Fruit fly (Drosophila melanogaster) whole organism, embryonic: ENCODE measurements around the gene Osbp.

Experiments
- Ada2b ChIP-seq: fragments of 200-800 bp; sonication (Bioruptor generic); IDR thresholded peaks from 2 replicates; pipeline ENCODE4 v1.3.6; 2022; ENCODE audit warnings: missing biosample characterization, missing genetic modification characterization
- Asciz ChIP-seq: fragments of 200-800 bp; sonication (Bioruptor generic); optimal IDR thresholded peaks from 2 replicates; lab custom pipeline; 2017; ENCODE audit warnings: missing biosample characterization, mild to moderate bottlenecking, missing genetic modification characterization, missing genetic modification reagents
- CG1024 ChIP-seq: fragments of 200-800 bp; sonication (Bioruptor generic); IDR thresholded peaks from 2 replicates; pipeline ENCODE4 v1.3.6; 2022; ENCODE audit warnings: missing biosample characterization, missing genetic modification characterization
- CG12219 ChIP-seq: fragments of 200-800 bp; sonication (Bioruptor generic); optimal IDR thresholded peaks from 3 replicates; lab custom pipeline; 2018; ENCODE audit warnings: missing biosample characterization, mild to moderate bottlenecking, missing genetic modification characterization
- CG13296 ChIP-seq: fragments of 200-800 bp; sonication (Bioruptor generic); optimal IDR thresholded peaks from 3 replicates; lab custom pipeline; 2018; ENCODE audit warnings: missing biosample characterization, mild to moderate bottlenecking, missing genetic modification characterization
- CG1602 ChIP-seq: fragments of 200-800 bp; sonication (Bioruptor generic); optimal IDR thresholded peaks from 3 replicates; lab custom pipeline; 2016; ENCODE audit warnings: missing biosample characterization, missing genetic modification characterization
- CG17568 ChIP-seq: fragments of 200-800 bp; sonication (Bioruptor generic); optimal IDR thresholded peaks from 2 replicates; lab custom pipeline; 2018; ENCODE audit warnings: missing biosample characterization, mild to moderate bottlenecking, missing genetic modification characterization, moderate library complexity
- CG18262 ChIP-seq: fragments of 200-800 bp; optimal IDR thresholded peaks from 3 replicates; lab custom pipeline; 2019; ENCODE audit warnings: missing biosample characterization, mild to moderate bottlenecking, missing genetic modification characterization, moderate library complexity
- CG18476 ChIP-seq: fragments of 200-800 bp; sonication (Bioruptor generic); optimal IDR thresholded peaks from 2 replicates; lab custom pipeline; 2016; ENCODE audit warnings: missing biosample characterization, mild to moderate bottlenecking, missing genetic modification characterization
- CG31224 ChIP-seq: fragments of 200-800 bp; sonication (Bioruptor generic); IDR thresholded peaks from 2 replicates; pipeline ENCODE4 v1.3.6; 2022; ENCODE audit warnings: missing biosample characterization, missing genetic modification characterization
- CG3163 ChIP-seq: fragments of 200-800 bp; sonication (Bioruptor generic); optimal IDR thresholded peaks from 3 replicates; lab custom pipeline; 2016; ENCODE audit warnings: missing biosample characterization, missing genetic modification characterization
- CG32532 ChIP-seq: fragments of 200-800 bp; sonication (Bioruptor generic); IDR thresholded peaks from 2 replicates; pipeline ENCODE4 v1.3.6; 2022; ENCODE audit warnings: missing biosample characterization, missing genetic modification characterization
- CG3838 ChIP-seq: fragments of 200-800 bp; sonication (Bioruptor generic); optimal IDR thresholded peaks from 3 replicates; lab custom pipeline; 2016; ENCODE audit warnings: missing biosample characterization, missing genetic modification characterization
- CG4404 ChIP-seq: fragments of 200-800 bp; sonication (Bioruptor generic); IDR thresholded peaks from 2 replicates; pipeline ENCODE4 v1.3.6; 2022; ENCODE audit warnings: missing biosample characterization, missing genetic modification characterization
- CG6254 ChIP-seq: fragments of 200-800 bp; sonication (Bioruptor generic); optimal IDR thresholded peaks from 3 replicates; lab custom pipeline; 2017; ENCODE audit warnings: mild to moderate bottlenecking, missing biosample characterization, missing genetic modification reagents, missing genetic modification characterization
- CG6272 ChIP-seq: fragments of 200-800 bp; sonication (Bioruptor generic); IDR thresholded peaks from 2 replicates; pipeline ENCODE4 v1.3.6; 2022; ENCODE audit warnings: missing biosample characterization, missing genetic modification characterization
- CG6854 ChIP-seq: fragments of 200-800 bp; sonication (Bioruptor generic); optimal IDR thresholded peaks from 3 replicates; lab custom pipeline; 2017; ENCODE audit warnings: missing biosample characterization, mild to moderate bottlenecking, missing genetic modification characterization
- CG8388 ChIP-seq: fragments of 200-800 bp; sonication (Bioruptor generic); optimal IDR thresholded peaks from 2 replicates; lab custom pipeline; 2019; ENCODE audit warnings: missing biosample characterization, mild to moderate bottlenecking, missing genetic modification characterization, moderate library complexity
- Dfd ChIP-seq, 2 experiments: fragments of >200 bp; optimal IDR thresholded peaks; 2 replicates each; lab custom pipeline; 2017; ENCODE audit warnings: missing biosample characterization in 2 of 2, missing genetic modification characterization in 2 of 2
- Eip74EF ChIP-seq, 2 experiments: fragments of 200-800 bp in 1 of 2; fragments of >200 bp in 1 of 2; sonication (Bioruptor generic) in 1 of 2; optimal IDR thresholded peaks; 2 replicates each; lab custom pipeline; 2017 to 2019; ENCODE audit warnings: missing biosample characterization in 2 of 2, missing genetic modification characterization in 2 of 2, mild to moderate bottlenecking in 1 of 2, moderate library complexity in 1 of 2
- Fer1 ChIP-seq: fragments of 200-800 bp; sonication (Bioruptor generic); optimal IDR thresholded peaks from 2 replicates; lab custom pipeline; 2017; ENCODE audit warnings: missing biosample characterization, mild to moderate bottlenecking, missing genetic modification characterization
- HLH4C ChIP-seq: fragments of 200-800 bp; sonication (Bioruptor generic); IDR thresholded peaks from 3 replicates; pipeline ENCODE4 v1.3.6; 2022; ENCODE audit warnings: missing biosample characterization, missing genetic modification characterization; ENCODE audit not compliant: partially characterized antibody
- MESR4 ChIP-seq: fragments of 200-800 bp; sonication (Bioruptor generic); optimal IDR thresholded peaks from 2 replicates; lab custom pipeline; 2018; ENCODE audit warnings: missing biosample characterization, mild to moderate bottlenecking, missing genetic modification characterization, moderate library complexity
- Nf-YB ChIP-seq: fragments of 200-800 bp; sonication (Bioruptor generic); optimal IDR thresholded peaks from 3 replicates; lab custom pipeline; 2019; ENCODE audit warnings: missing biosample characterization, mild to moderate bottlenecking, missing genetic modification characterization, moderate library complexity
- Xbp1 ChIP-seq: fragments of 200-800 bp; sonication (Bioruptor generic); optimal IDR thresholded peaks from 3 replicates; lab custom pipeline; 2016; ENCODE audit warnings: missing biosample characterization, mild to moderate bottlenecking, missing genetic modification characterization
- cas ChIP-seq: fragments of 200-800 bp; sonication (Bioruptor generic); IDR thresholded peaks from 2 replicates; pipeline ENCODE4 v1.3.6; 2022; ENCODE audit warnings: missing biosample characterization, missing genetic modification characterization
- caup ChIP-seq: fragments of 200-800 bp; sonication (Bioruptor generic); optimal IDR thresholded peaks from 3 replicates; lab custom pipeline; 2017; ENCODE audit warnings: missing biosample characterization, mild to moderate bottlenecking, missing genetic modification characterization, moderate library complexity; ENCODE audit not compliant: severe bottlenecking
- cwo ChIP-seq: fragments of 200-800 bp; sonication (Bioruptor generic); optimal IDR thresholded peaks from 3 replicates; lab custom pipeline; 2017; ENCODE audit warnings: missing biosample characterization, missing genetic modification characterization, mild to moderate bottlenecking, moderate library complexity, missing genetic modification reagents
- dpn ChIP-seq, 2 experiments: fragments of 200-800 bp; sonication (Bioruptor generic); optimal IDR thresholded peaks; 3 replicates each; lab custom pipeline; 2016; ENCODE audit warnings: missing biosample characterization in 2 of 2, missing genetic modification characterization in 2 of 2
- en ChIP-seq: fragments of 200-800 bp; sonication (Bioruptor generic); optimal IDR thresholded peaks from 2 replicates; lab custom pipeline; 2016; ENCODE audit warnings: missing biosample characterization, missing genetic modification characterization
- eve ChIP-seq, 2 experiments: fragments of >200 bp; optimal IDR thresholded peaks; 2 replicates each; lab custom pipeline; 2017; ENCODE audit warnings: missing biosample characterization in 2 of 2, missing genetic modification characterization in 2 of 2
- fd96Cb ChIP-seq: fragments of 200-800 bp; sonication (Bioruptor generic); optimal IDR thresholded peaks from 2 replicates; lab custom pipeline; 2018; ENCODE audit warnings: missing biosample characterization, mild to moderate bottlenecking, missing genetic modification characterization, moderate library complexity
- grau ChIP-seq: fragments of 200-800 bp; optimal IDR thresholded peaks from 3 replicates; lab custom pipeline; 2019; ENCODE audit warnings: missing biosample characterization, mild to moderate bottlenecking, missing genetic modification characterization, moderate library complexity
- gsb-n ChIP-seq: fragments of 200-800 bp; sonication (Bioruptor generic); optimal IDR thresholded peaks from 3 replicates; lab custom pipeline; 2018; ENCODE audit warnings: missing biosample characterization, mild to moderate bottlenecking, missing genetic modification characterization
- inv ChIP-seq: fragments of 200-800 bp; sonication (Bioruptor generic); IDR thresholded peaks from 2 replicates; pipeline ENCODE4 v1.3.6; 2022; ENCODE audit warnings: missing biosample characterization, missing genetic modification characterization; ENCODE audit not compliant: partially characterized antibody
- luna ChIP-seq: fragments of 200-800 bp; sonication (Bioruptor generic); optimal IDR thresholded peaks from 2 replicates; lab custom pipeline; 2016; ENCODE audit warnings: missing biosample characterization, missing genetic modification characterization
- nerfin-2 ChIP-seq: fragments of 200-800 bp; sonication (Bioruptor generic); IDR thresholded peaks from 2 replicates; pipeline ENCODE4 v1.3.6; 2022; ENCODE audit warnings: missing biosample characterization, missing genetic modification characterization; ENCODE audit not compliant: partially characterized antibody
- pb ChIP-seq: fragments of 200-800 bp; sonication (Bioruptor generic); optimal IDR thresholded peaks from 3 replicates; lab custom pipeline; 2016; ENCODE audit warnings: missing biosample characterization, missing genetic modification characterization
- prd ChIP-seq, 3 experiments: fragments of >200 bp in 2 of 3; fragments of 200-800 bp in 1 of 3; sonication (Bioruptor generic) in 1 of 3; optimal IDR thresholded peaks in 2 of 3; IDR thresholded peaks in 1 of 3; 2 replicates in 2 of 3; 3 replicates in 1 of 3; pipeline versions ENCODE4 v1.3.6 to Lab custom; 2017 to 2022; ENCODE audit warnings: missing biosample characterization in 1 of 3, missing genetic modification characterization in 1 of 3
- salm ChIP-seq: fragments of 200-800 bp; sonication (Bioruptor generic); optimal IDR thresholded peaks from 2 replicates; lab custom pipeline; 2018; ENCODE audit warnings: missing biosample characterization, mild to moderate bottlenecking, missing genetic modification characterization
- scrt ChIP-seq: fragments of 200-800 bp; sonication (Bioruptor generic); optimal IDR thresholded peaks from 2 replicates; lab custom pipeline; 2018; ENCODE audit warnings: missing biosample characterization, mild to moderate bottlenecking, missing genetic modification characterization, moderate library complexity
- shn ChIP-seq: fragments of 200-800 bp; sonication (Bioruptor generic); optimal IDR thresholded peaks from 3 replicates; lab custom pipeline; 2016; ENCODE audit warnings: missing biosample characterization, missing genetic modification characterization
- tap ChIP-seq: fragments of 200-800 bp; optimal IDR thresholded peaks from 3 replicates; lab custom pipeline; 2019; ENCODE audit warnings: missing biosample characterization, mild to moderate bottlenecking, missing genetic modification characterization, moderate library complexity
- toy ChIP-seq: fragments of 200-800 bp; sonication (Bioruptor generic); IDR thresholded peaks from 2 replicates; pipeline ENCODE4 v1.3.6; 2022; ENCODE audit warnings: missing biosample characterization, missing genetic modification characterization
- unc-4 ChIP-seq: fragments of 200-800 bp; sonication (Bioruptor generic); IDR thresholded peaks from 2 replicates; pipeline ENCODE4 v1.3.6; 2022; ENCODE audit warnings: missing biosample characterization, missing genetic modification characterization; ENCODE audit not compliant: partially characterized antibody
- wek ChIP-seq: fragments of 200-800 bp; sonication (Bioruptor generic); optimal IDR thresholded peaks from 3 replicates; lab custom pipeline; 2018; ENCODE audit warnings: missing biosample characterization, mild to moderate bottlenecking, missing genetic modification characterization, moderate library complexity

Gene Osbp

DNA sequence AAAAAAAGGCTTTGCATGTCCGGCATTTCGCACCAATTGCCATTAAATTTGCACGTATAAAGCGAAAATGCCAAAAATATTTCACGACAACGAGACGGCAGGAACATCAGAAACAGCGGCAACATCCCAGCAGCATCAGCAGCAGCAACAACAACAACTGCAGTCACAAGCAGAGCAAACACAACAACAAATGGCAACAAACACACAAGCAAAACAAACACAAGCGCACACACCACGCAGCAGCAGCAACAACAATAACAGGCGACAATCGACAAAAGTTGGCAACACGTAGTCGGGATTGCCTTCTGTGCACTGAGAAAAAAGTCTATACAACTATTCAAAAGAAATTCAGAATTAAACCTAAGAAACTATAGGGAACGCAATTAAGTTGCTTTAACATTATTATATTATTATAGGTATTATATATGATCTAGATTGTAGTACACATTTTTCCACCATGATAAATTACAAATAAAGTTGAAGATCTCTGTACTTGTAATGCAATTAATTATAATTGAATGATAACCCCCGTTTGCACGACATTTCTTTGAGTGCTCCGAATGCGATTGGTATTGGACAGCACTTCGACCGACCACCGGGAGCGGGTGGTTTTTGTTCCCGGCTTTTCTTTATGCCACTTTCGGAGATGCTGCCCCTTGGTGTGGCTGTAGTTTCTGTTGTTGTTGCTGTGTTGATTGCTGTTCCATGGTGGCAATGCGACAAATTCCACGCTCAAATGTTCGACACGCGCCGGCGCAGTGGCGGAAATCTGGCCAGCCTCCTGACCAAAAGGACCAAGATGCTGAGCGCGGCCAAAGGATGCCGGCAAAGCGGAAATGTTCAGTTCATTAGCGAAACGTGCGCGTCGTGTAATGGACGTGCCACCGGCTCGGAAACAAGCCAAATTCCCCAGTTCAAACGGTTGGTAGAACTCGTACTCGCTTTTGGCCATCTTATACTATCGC is 45.8 kb upstream of the Osbp start, which contains the start of gene tnc:
Gene tnc (plus strand): TSS at position 848 of the 965 bp plus-strand sequence.
- TF ChIP-seq salm (tag; lab: Kevin White, UChicago) (no peak), MESR4 (no peak), gsb-n (tag; lab: Kevin White, UChicago) (peak; percentile 28), Dfd (GFP tag; optimal IDR thresholded peaks at IDR 0.05; lab: Kevin White, UChicago) (peak in 1 of 2 experiments; percentile 54), CG6272 (no peak), tap (tag; lab: Kevin White, UChicago) (peak; percentile 40), Fer1 (GFP tag; lab: Kevin White, UChicago) (no peak), luna (GFP tag; lab: Kevin White, UChicago) (no peak), CG31224 (GFP tag; lab: Robert Waterston, UW) (no peak), en (GFP tag; lab: Kevin White, UChicago) (no peak), CG1024 (GFP tag; lab: Robert Waterston, UW) (no peak), prd (optimal IDR thresholded peaks at IDR 0.05; lab: Kevin White, UChicago) (no peak), prd (GFP tag; IDR thresholded peaks at IDR 0.05; lab: Robert Waterston, UW) (peak; percentile 65; the same call in 2 of the 3 replicates), fd96Cb (peak; percentile 60), CG17568 (GFP tag; lab: Kevin White, UChicago) (no peak), Nf-YB (GFP tag; lab: Kevin White, UChicago) (peak; percentile 11), toy (no peak), caup (peak; percentile 44), Asciz (GFP tag; lab: Kevin White, UChicago) (peak; percentile 32), Ada2b (GFP tag; lab: Robert Waterston, UW) (peak; percentile 11; the same call in 1 of the 2 replicates), HLH4C (no peak), CG3838 (no peak), Xbp1 (peak; percentile 30), nerfin-2 (GFP tag; lab: Robert Waterston, UW) (no peak), CG13296 (GFP tag; lab: Kevin White, UChicago) (peak; percentile 34), dpn (GFP tag; optimal IDR thresholded peaks at IDR 0.05; lab: Kevin White, UChicago) (peak in 1 of 2 experiments; percentile 29), CG8388 (peak; percentile 55), cwo (GFP tag; lab: Kevin White, UChicago) (peak; percentile 62), scrt (GFP tag; lab: Kevin White, UChicago) (peak; percentile 67), eve (GFP tag; optimal IDR thresholded peaks at IDR 0.05; lab: Kevin White, UChicago) (peak in 1 of 2 experiments; percentile 73), grau (tag; lab: Kevin White, UChicago) (peak; percentile 71), CG32532 (GFP tag; lab: Robert Waterston, UW) (peak; percentile 21; the same call in 1 of the 2 replicates), wek (no peak), CG1602 (GFP tag; lab: Kevin White, UChicago) (no peak), unc-4 (GFP tag; lab: Robert Waterston, UW) (no peak), CG6854 (GFP tag; lab: Kevin White, UChicago) (peak; percentile 33), pb (GFP tag; lab: Kevin White, UChicago) (no peak), CG6254 (GFP tag; lab: Kevin White, UChicago) (peak; percentile 8), cas (GFP tag; lab: Robert Waterston, UW) (no peak), inv (GFP tag; lab: Robert Waterston, UW) (no peak), CG18476 (GFP tag; lab: Kevin White, UChicago) (peak; percentile 13), shn (GFP tag; lab: Kevin White, UChicago) (no peak), CG18262 (tag; lab: Kevin White, UChicago) (peak; percentile 68), Eip74EF (GFP tag; optimal IDR thresholded peaks at IDR 0.05; lab: Kevin White, UChicago) (peak in 1 of 2 experiments; percentile 55), CG12219 (peak; percentile 12), CG3163 (no peak), CG4404 (peak; percentile 19; the same call in 1 of the 2 replicates)
